Fruit fly (Drosophila melanogaster) whole organism, wandering third instar larva: Measurements from ENCODE around the gene scpr-C.

Experiments used
- Dfd ChIP-seq: fragments of >200 bp; optimal IDR thresholded peaks from 2 replicates; lab custom pipeline; 2017; ENCODE audit warnings: missing biosample characterization, missing genetic modification characterization
- Rel ChIP-seq, 2 experiments: fragments of 200-800 bp; sonication (Bioruptor generic) in 1 of 2; optimal IDR thresholded peaks; 2 replicates in 1 of 2; 3 replicates in 1 of 2; lab custom pipeline; 2016 to 2019; ENCODE audit warnings: mild to moderate bottlenecking in 2 of 2, missing biosample characterization in 2 of 2, missing genetic modification characterization in 2 of 2, moderate library complexity in 1 of 2
- br ChIP-seq: fragments of 200-800 bp; sonication (Bioruptor generic); optimal IDR thresholded peaks from 2 replicates; lab custom pipeline; 2016; ENCODE audit warnings: missing biosample characterization, missing genetic modification characterization
- dmrt93B ChIP-seq: fragments of 200-800 bp; sonication (Bioruptor generic); optimal IDR thresholded peaks from 2 replicates; lab custom pipeline; 2018; ENCODE audit warnings: missing biosample characterization, mild to moderate bottlenecking, missing genetic modification characterization
- dsf ChIP-seq: sonication (Bioruptor generic); optimal IDR thresholded peaks from 2 replicates; lab custom pipeline; 2016; ENCODE audit warnings: missing biosample characterization, missing genetic modification characterization, borderline replicate concordance
- h ChIP-seq: fragments of 200-800 bp; sonication (Bioruptor generic); optimal IDR thresholded peaks from 3 replicates; lab custom pipeline; 2016; ENCODE audit warnings: missing biosample characterization, mild to moderate bottlenecking, missing genetic modification characterization
- jim ChIP-seq: fragments of 175-275, 200-325 bp; sonication (Bioruptor generic); optimal IDR thresholded peaks from 2 replicates; lab custom pipeline; 2016; ENCODE audit warnings: missing biosample characterization, mild to moderate bottlenecking, missing genetic modification characterization
- pan ChIP-seq: fragments of >200 bp; optimal IDR thresholded peaks from 2 replicates; lab custom pipeline; 2017
- usp ChIP-seq: fragments of >200 bp; optimal IDR thresholded peaks from 2 replicates; lab custom pipeline; 2017; ENCODE audit warnings: missing biosample characterization, missing genetic modification characterization

dm6 chr3R:11208766-11209331 is 16.5 kb upstream of the scpr-C start:
- TF ChIP-seq h (no peak), br (GFP tag; lab: Kevin White, UChicago) (no peak), dmrt93B (GFP tag; lab: Kevin White, UChicago) (no peak), dsf (GFP tag; lab: Kevin White, UChicago) (no peak), usp (GFP tag; lab: Kevin White, UChicago) (no peak), jim (GFP tag; lab: Kevin White, UChicago) (no peak), Dfd (GFP tag; lab: Kevin White, UChicago) (no peak), pan (lab: Kevin White, UChicago) (no peak), Rel (GFP tag; optimal IDR thresholded peaks at IDR 0.05; lab: Kevin White, UChicago) (no peak), Rel (tag; optimal IDR thresholded peaks at IDR 0.05; lab: Kevin White, UChicago) (no peak)
